Worm (Caenorhabditis elegans) whole organism, late embryonic: ENCODE data around the gene srh-18.

ENCODE experiments used
- F13H6.1 ChIP-seq: sonication (generic microtip); optimal IDR thresholded peaks from 2 replicates; lab custom pipeline; 2016; ENCODE audit warnings: missing genetic modification characterization, missing compliant biosample characterization
- K09A11.1 ChIP-seq: sonication (generic microtip); optimal IDR thresholded peaks from 2 replicates; lab custom pipeline; 2017; ENCODE audit warnings: antibody characterized with exemption, mild to moderate bottlenecking, missing genetic modification characterization, missing compliant biosample characterization; ENCODE audit not compliant: insufficient read depth
- ahr-1 ChIP-seq: sonication (generic microtip); optimal IDR thresholded peaks from 2 replicates; lab custom pipeline; 2016; ENCODE audit warnings: missing genetic modification characterization, missing compliant biosample characterization
- ama-1 ChIP-seq: fragments of 150-350 bp; optimal IDR thresholded peaks from 2 replicates; lab custom pipeline; 2014
- ceh-14 ChIP-seq: sonication (generic microtip); optimal IDR thresholded peaks from 2 replicates; lab custom pipeline; 2016; ENCODE audit warnings: missing genotype, missing genetic modification characterization, missing compliant biosample characterization
- ceh-18 ChIP-seq: sonication (generic microtip); optimal IDR thresholded peaks from 2 replicates; lab custom pipeline; 2016; ENCODE audit warnings: missing genetic modification characterization, missing compliant biosample characterization
- ceh-19 ChIP-seq: fragments of 200-800 bp; sonication (Bioruptor generic); optimal IDR thresholded peaks from 2 replicates; lab custom pipeline; 2018; ENCODE audit warnings: mild to moderate bottlenecking, missing genetic modification characterization, missing compliant biosample characterization
- ceh-22 ChIP-seq: sonication (generic microtip); optimal IDR thresholded peaks from 2 replicates; lab custom pipeline; 2017; ENCODE audit warnings: missing biosample characterization, missing genetic modification characterization
- ceh-30 ChIP-seq: fragments of 150-350 bp; optimal IDR thresholded peaks from 2 replicates; lab custom pipeline; 2014; ENCODE audit warnings: missing biosample characterization, missing genetic modification characterization
- ceh-34 ChIP-seq: sonication (generic microtip); optimal IDR thresholded peaks from 2 replicates; lab custom pipeline; 2016; ENCODE audit warnings: mild to moderate bottlenecking, missing genetic modification characterization, missing compliant biosample characterization
- ceh-6 ChIP-seq: fragments of 200-800 bp; sonication (Bioruptor generic); optimal IDR thresholded peaks from 2 replicates; lab custom pipeline; 2018; ENCODE audit warnings: mild to moderate bottlenecking, missing genetic modification characterization, missing compliant biosample characterization
- ceh-9 ChIP-seq: sonication (generic microtip); optimal IDR thresholded peaks from 2 replicates; lab custom pipeline; 2016; ENCODE audit warnings: mild to moderate bottlenecking, missing genetic modification characterization, inconsistent platforms, missing compliant biosample characterization
- che-1 ChIP-seq: sonication (generic microtip); optimal IDR thresholded peaks from 2 replicates; lab custom pipeline; 2016; ENCODE audit warnings: mild to moderate bottlenecking, missing genetic modification characterization, missing compliant biosample characterization
- dve-1 ChIP-seq: sonication (generic microtip); optimal IDR thresholded peaks from 2 replicates; lab custom pipeline; 2017; ENCODE audit warnings: antibody characterized with exemption, mild to moderate bottlenecking, missing genetic modification characterization, missing compliant biosample characterization
- elt-2 ChIP-seq: sonication (generic microtip); optimal IDR thresholded peaks from 2 replicates; lab custom pipeline; 2016; ENCODE audit warnings: missing genetic modification reagents, missing genetic modification characterization, missing compliant biosample characterization
- elt-4 ChIP-seq: sonication (generic microtip); optimal IDR thresholded peaks from 2 replicates; lab custom pipeline; 2016; ENCODE audit warnings: missing genetic modification characterization, missing compliant biosample characterization
- ets-4 ChIP-seq: sonication (generic microtip); optimal IDR thresholded peaks from 2 replicates; lab custom pipeline; 2016; ENCODE audit warnings: missing genetic modification characterization, missing compliant biosample characterization
- fkh-10 ChIP-seq: fragments of 150-350 bp; optimal IDR thresholded peaks from 2 replicates; lab custom pipeline; 2014; ENCODE audit warnings: missing biosample characterization, missing genetic modification reagents, missing genetic modification characterization
- fkh-6 ChIP-seq: sonication (generic microtip); optimal IDR thresholded peaks from 2 replicates; lab custom pipeline; 2016; ENCODE audit warnings: missing genetic modification characterization, missing compliant biosample characterization
- hlh-15 ChIP-seq: sonication (generic microtip); optimal IDR thresholded peaks from 2 replicates; lab custom pipeline; 2016; ENCODE audit warnings: missing genetic modification characterization, missing compliant biosample characterization
- hlh-6 ChIP-seq: sonication (generic microtip); optimal IDR thresholded peaks from 2 replicates; lab custom pipeline; 2016; ENCODE audit warnings: missing genotype, missing genetic modification characterization, missing compliant biosample characterization
- lin-11 ChIP-seq: fragments of 200-800 bp; sonication (Bioruptor generic); optimal IDR thresholded peaks from 2 replicates; lab custom pipeline; 2018; ENCODE audit warnings: mild to moderate bottlenecking, missing genetic modification characterization, missing compliant biosample characterization
- npax-4 ChIP-seq: sonication (generic microtip); optimal IDR thresholded peaks from 2 replicates; lab custom pipeline; 2016; ENCODE audit warnings: missing genetic modification characterization, missing compliant biosample characterization
- pat-9 ChIP-seq: fragments of 200-800 bp; sonication (Bioruptor generic); optimal IDR thresholded peaks from 2 replicates; lab custom pipeline; 2018; ENCODE audit warnings: mild to moderate bottlenecking, missing genetic modification characterization, moderate library complexity, missing compliant biosample characterization
- pha-2 ChIP-seq: sonication (generic microtip); optimal IDR thresholded peaks from 2 replicates; lab custom pipeline; 2017; ENCODE audit warnings: mild to moderate bottlenecking, missing genetic modification characterization, missing compliant biosample characterization
- pha-4 ChIP-seq: fragments of 150-350 bp; optimal IDR thresholded peaks from 2 replicates; lab custom pipeline; 2018; ENCODE audit warnings: missing biosample characterization, missing genetic modification reagents, missing genetic modification characterization
- pqm-1 ChIP-seq: sonication (generic microtip); optimal IDR thresholded peaks from 2 replicates; lab custom pipeline; 2016; ENCODE audit warnings: missing genetic modification characterization, missing compliant biosample characterization
- ref-2 ChIP-seq: sonication (generic microtip); optimal IDR thresholded peaks from 2 replicates; lab custom pipeline; 2016; ENCODE audit warnings: missing genetic modification characterization, missing compliant biosample characterization
- rnt-1 ChIP-seq: sonication (generic microtip); optimal IDR thresholded peaks from 2 replicates; lab custom pipeline; 2016; ENCODE audit warnings: missing genetic modification characterization, missing compliant biosample characterization
- sox-2 ChIP-seq: fragments of 200-800 bp; sonication (Bioruptor generic); IDR thresholded peaks from 2 replicates; pipeline ENCODE4 v1.3.6; 2022; ENCODE audit warnings: missing genetic modification reagents, missing genetic modification characterization, missing compliant biosample characterization
- tbx-2 ChIP-seq: sonication (generic microtip); optimal IDR thresholded peaks from 2 replicates; lab custom pipeline; 2016; ENCODE audit warnings: missing genetic modification characterization, missing compliant biosample characterization
- ttx-3 ChIP-seq: sonication (generic microtip); optimal IDR thresholded peaks from 2 replicates; lab custom pipeline; 2016; ENCODE audit warnings: missing genetic modification reagents, missing genetic modification characterization, missing compliant biosample characterization
- unc-42 ChIP-seq: sonication (generic microtip); optimal IDR thresholded peaks from 2 replicates; lab custom pipeline; 2016; ENCODE audit warnings: missing genotype, missing genetic modification characterization, missing compliant biosample characterization
- unc-55 ChIP-seq: sonication (generic microtip); optimal IDR thresholded peaks from 2 replicates; lab custom pipeline; 2017; ENCODE audit warnings: missing biosample characterization, missing genetic modification reagents, missing genetic modification characterization
- unc-86 ChIP-seq: sonication (generic microtip); optimal IDR thresholded peaks from 2 replicates; lab custom pipeline; 2016; ENCODE audit warnings: missing genetic modification characterization, missing compliant biosample characterization
- zip-5 ChIP-seq: sonication (generic microtip); optimal IDR thresholded peaks from 2 replicates; lab custom pipeline; 2016; ENCODE audit warnings: missing genetic modification characterization, missing compliant biosample characterization
- ztf-16 ChIP-seq: sonication (generic microtip); optimal IDR thresholded peaks from 2 replicates; lab custom pipeline; 2017; ENCODE audit warnings: missing genetic modification characterization, missing compliant biosample characterization

Gene srh-18

DNA sequence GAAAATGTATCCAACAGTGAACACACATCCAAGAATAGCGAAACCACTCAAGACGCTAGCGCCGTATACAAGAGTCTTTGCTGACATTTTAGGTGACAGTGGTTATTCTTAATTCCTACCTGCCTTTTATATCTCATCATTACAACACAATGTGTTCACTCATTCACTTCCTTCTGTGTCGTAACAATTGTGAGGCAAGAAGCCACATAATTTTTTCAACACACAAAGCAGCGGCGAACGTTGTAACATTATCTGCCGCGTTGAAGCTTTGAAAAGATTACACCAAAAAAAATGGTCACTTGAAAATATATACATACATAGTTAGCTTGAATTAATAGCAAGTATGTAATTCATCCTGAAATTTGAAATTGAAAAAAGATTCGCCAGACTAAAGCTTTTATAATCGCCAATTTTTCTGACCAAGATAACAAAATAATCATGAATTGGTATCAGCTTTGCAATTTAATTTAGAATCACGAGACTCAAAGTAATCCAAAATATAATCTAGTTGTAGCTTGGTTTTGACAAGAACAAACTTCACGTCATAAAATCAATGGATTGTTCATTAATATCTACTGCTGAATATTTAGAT lies at the start of gene srh-18, which contains the start of gene col-161:
TSS of gene srh-18 (plus strand) at position 542 of the 592 bp plus-strand sequence.
TSS of gene col-161 (minus strand) at position 101 of the 592 bp plus-strand sequence.
- TF ChIP-seq ets-4 (no peak), ceh-34 (tag; lab: Kevin White, UChicago) (no peak), elt-4 (tag; lab: Kevin White, UChicago) (no peak), ahr-1 (tag; lab: Kevin White, UChicago) (no peak), ref-2 (tag; lab: Kevin White, UChicago) (no peak), ceh-9 (no peak), ceh-19 (no peak), che-1 (no peak)

DNA sequence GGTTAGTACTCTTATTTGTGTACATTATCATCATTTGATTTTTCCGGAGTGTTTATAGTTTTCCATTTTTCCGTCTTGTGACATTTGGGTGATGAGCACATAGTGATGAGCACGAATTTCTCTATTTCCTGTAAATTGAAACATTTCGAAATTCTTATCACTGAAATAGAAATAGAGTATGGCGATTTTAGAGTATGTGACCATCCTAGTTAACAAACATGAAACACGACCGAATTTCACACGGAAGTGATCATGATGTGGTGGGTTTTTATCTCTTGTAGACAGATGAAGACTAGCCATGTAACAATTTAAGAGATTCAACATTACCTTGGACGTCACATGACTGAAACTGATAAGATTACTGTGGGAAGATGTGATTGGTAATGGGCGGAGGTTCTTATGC lies 49.0 kb upstream of the srh-18 start:
- TF ChIP-seq elt-2 (peak; percentile 21), unc-55 (GFP tag; lab: Kevin White, UChicago) (no peak), pqm-1 (no peak), fkh-10 (GFP tag; lab: Kevin White, UChicago) (no peak), ceh-18 (tag; lab: Kevin White, UChicago) (no peak), ceh-22 (tag; lab: Kevin White, UChicago) (no peak)

DNA sequence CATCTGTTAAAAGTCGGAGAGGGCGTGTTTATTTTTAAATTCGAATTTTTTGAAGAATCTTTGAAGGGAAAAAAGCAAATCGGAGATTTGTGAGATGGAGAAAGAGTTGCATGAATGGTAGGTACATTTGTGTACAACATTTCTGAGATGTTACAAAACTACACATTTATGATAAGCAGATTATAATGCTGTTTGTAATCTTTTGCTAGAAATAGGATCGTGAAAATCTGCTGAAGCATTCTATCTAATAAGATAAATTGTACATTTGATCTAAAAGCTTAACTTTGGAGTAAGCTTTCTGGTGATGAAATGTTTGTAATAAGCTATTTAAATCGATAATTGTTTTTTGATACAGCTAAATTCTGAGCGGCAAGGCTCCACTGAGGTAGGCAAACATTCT lies 46.0 kb upstream of the srh-18 start:
- TF ChIP-seq pha-2 (tag; lab: Kevin White, UChicago): no peak
- TF ChIP-seq K09A11.1: no peak
- TF ChIP-seq rnt-1: no peak
- TF ChIP-seq, all 69 proteins: peak for 0

DNA sequence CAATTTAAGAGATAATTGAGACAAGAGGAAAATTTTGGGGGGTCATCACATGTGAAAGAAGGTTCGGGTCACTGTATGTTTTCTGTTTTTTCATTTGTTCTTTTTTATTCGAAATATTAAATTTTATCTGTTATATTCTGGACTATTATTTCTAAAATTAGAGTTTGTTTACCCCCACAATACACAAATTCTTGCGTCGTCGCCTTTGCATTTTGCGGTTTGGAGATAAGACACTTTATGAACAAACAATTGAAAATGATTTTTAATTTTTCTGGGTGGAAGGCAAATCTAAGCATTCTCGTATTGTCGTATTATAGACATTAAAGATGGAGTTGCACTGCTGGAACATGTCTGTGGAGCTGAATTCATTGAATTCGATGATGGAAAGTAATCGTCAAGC lies 45.0 kb upstream of the srh-18 start:
- TF ChIP-seq ceh-18 (tag; lab: Kevin White, UChicago): no peak
- TF ChIP-seq F13H6.1 (tag; lab: Kevin White, UChicago): no peak
- no peak for TF ChIP-seq sox-2 (GFP tag; lab: Robert Waterston, UW)
- TF ChIP-seq npax-4 (tag; lab: Kevin White, UChicago): no peak
- no peak for TF ChIP-seq pat-9
- TF ChIP-seq ceh-22 (tag; lab: Kevin White, UChicago): no peak
- TF ChIP-seq pha-4 (tag; lab: Kevin White, UChicago): no peak
- no peak for TF ChIP-seq ama-1 (lab: Kevin White, UChicago)
- no peak for TF ChIP-seq K09A11.1
- TF ChIP-seq fkh-6 (tag; lab: Kevin White, UChicago): no peak

DNA sequence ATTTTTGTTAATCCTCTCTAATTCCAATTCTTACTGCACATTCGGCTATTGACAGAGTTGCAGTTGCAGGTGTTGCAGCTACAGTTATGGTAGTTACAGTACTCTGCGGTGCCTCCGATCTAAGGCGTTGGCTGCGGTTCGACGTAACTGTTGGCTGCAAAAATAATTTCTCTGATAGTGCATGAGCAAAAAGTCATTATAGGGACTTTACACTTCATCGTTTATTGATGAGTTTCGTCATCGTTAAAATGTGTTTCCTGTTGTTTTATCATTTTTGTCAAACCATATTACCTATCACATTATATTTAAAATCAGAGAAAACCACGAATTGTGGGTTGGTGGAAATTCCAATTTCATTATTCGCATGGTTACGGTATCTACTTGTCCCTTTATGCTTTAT lies 43.6 kb upstream of the srh-18 start:
- no peak for TF ChIP-seq hlh-6 (tag; lab: Kevin White, UChicago)
- TF ChIP-seq ahr-1 (tag; lab: Kevin White, UChicago): no peak
- no peak for TF ChIP-seq ceh-14 (tag; lab: Kevin White, UChicago)
- TF ChIP-seq K09A11.1: no peak
- no peak for TF ChIP-seq ceh-30 (tag; lab: Kevin White, UChicago)
- no peak for TF ChIP-seq zip-5 (tag; lab: Kevin White, UChicago)
- TF ChIP-seq lin-11: no peak
- no peak for TF ChIP-seq ets-4
- TF ChIP-seq elt-4 (tag; lab: Kevin White, UChicago): no peak
- TF ChIP-seq tbx-2 (tag; lab: Kevin White, UChicago): no peak
- no peak for TF ChIP-seq unc-86 (tag; lab: Kevin White, UChicago)
- no peak for TF ChIP-seq unc-42 (tag; lab: Kevin White, UChicago)
- TF ChIP-seq hlh-15: no peak
- no peak for TF ChIP-seq dve-1 (tag; lab: Kevin White, UChicago)
- TF ChIP-seq ceh-6 (GFP tag; lab: Kevin White, UChicago): no peak
- TF ChIP-seq ztf-16: no peak
- no peak for TF ChIP-seq ceh-18 (tag; lab: Kevin White, UChicago)
- no peak for TF ChIP-seq ttx-3 (tag; lab: Kevin White, UChicago)
